Fruit fly (Drosophila melanogaster) S2 (cell line): ENCODE data around the gene Rdh.

Experiments
- CG8478 ChIP-seq: fragments of >200 bp; optimal IDR thresholded peaks from 2 replicates; lab custom pipeline; 2018
- CTCF ChIP-seq, 2 experiments: fragments of >200 bp; optimal IDR thresholded peaks; 2 replicates each; lab custom pipeline; 2018

dm6 chr3L:3785688-3786087, 39.6 kb upstream of the Rdh start:
- no peak for TF ChIP-seq CTCF (optimal IDR thresholded peaks at IDR 0.05; lab: Kevin White, UChicago)
- TF ChIP-seq CG8478 (lab: Kevin White, UChicago): no peak
